Fruit fly (Drosophila melanogaster) whole organism, prepupa: ENCODE results near the gene f.

Experiments
- Blimp-1 ChIP-seq: fragments of 200-800 bp; sonication (Bioruptor generic); optimal IDR thresholded peaks from 3 replicates; lab custom pipeline; 2017; ENCODE audit warnings: missing biosample characterization, missing genetic modification characterization, mild to moderate bottlenecking, moderate library complexity, missing genetic modification reagents
- CG10631 ChIP-seq: fragments of 200-800 bp; sonication (Bioruptor generic); optimal IDR thresholded peaks from 2 replicates; lab custom pipeline; 2016; ENCODE audit warnings: missing biosample characterization, missing genetic modification characterization
- CG11294 ChIP-seq: fragments of 200-800 bp; sonication (Bioruptor generic); IDR thresholded peaks from 2 replicates; pipeline ENCODE4 v1.3.6; 2022; ENCODE audit warnings: missing biosample characterization, missing genetic modification characterization
- CG11762 ChIP-seq: fragments of 200-800 bp; sonication (Bioruptor generic); optimal IDR thresholded peaks from 3 replicates; lab custom pipeline; 2016; ENCODE audit warnings: missing biosample characterization, missing genetic modification characterization; ENCODE audit not compliant: insufficient read depth
- CG11902 ChIP-seq: fragments of 200-800 bp; sonication (Bioruptor generic); optimal IDR thresholded peaks from 3 replicates; lab custom pipeline; 2016; ENCODE audit warnings: missing biosample characterization, missing genetic modification characterization
- CG15336 ChIP-seq: fragments of 200-800 bp; sonication (Bioruptor generic); IDR thresholded peaks from 2 replicates; pipeline ENCODE4 v1.3.6; 2022; ENCODE audit warnings: missing biosample characterization, missing genetic modification characterization
- CG1621 ChIP-seq: fragments of 200-800 bp; sonication (Bioruptor generic); optimal IDR thresholded peaks from 3 replicates; lab custom pipeline; 2018; ENCODE audit warnings: missing biosample characterization, mild to moderate bottlenecking, missing genetic modification characterization
- CG16779 ChIP-seq: fragments of 200-800 bp; sonication (Bioruptor generic); optimal IDR thresholded peaks from 3 replicates; lab custom pipeline; 2017; ENCODE audit warnings: missing biosample characterization, mild to moderate bottlenecking, missing genetic modification characterization
- CG3919 ChIP-seq: fragments of 200-800 bp; sonication (Bioruptor generic); optimal IDR thresholded peaks from 3 replicates; lab custom pipeline; 2016; ENCODE audit warnings: missing biosample characterization, missing genetic modification characterization
- CG4318 ChIP-seq: fragments of 200-800 bp; sonication (Bioruptor generic); optimal IDR thresholded peaks from 3 replicates; lab custom pipeline; 2017; ENCODE audit warnings: missing biosample characterization, mild to moderate bottlenecking, missing genetic modification characterization
- CG6163 ChIP-seq: fragments of 200-800 bp; sonication (Bioruptor generic); IDR thresholded peaks from 3 replicates; pipeline ENCODE4 v1.3.6; 2022; ENCODE audit warnings: missing biosample characterization, missing genetic modification characterization
- CG6276 ChIP-seq: fragments of 200-800 bp; sonication (Bioruptor generic); optimal IDR thresholded peaks from 2 replicates; lab custom pipeline; 2017; ENCODE audit warnings: missing biosample characterization, mild to moderate bottlenecking, missing genetic modification characterization
- CG6808 ChIP-seq: fragments of 200-800 bp; sonication (Bioruptor generic); optimal IDR thresholded peaks from 3 replicates; lab custom pipeline; 2017; ENCODE audit warnings: missing biosample characterization, missing genetic modification characterization, mild to moderate bottlenecking, moderate library complexity, missing genetic modification reagents
- CG6854 ChIP-seq: fragments of 200-800 bp; sonication (Bioruptor generic); optimal IDR thresholded peaks from 2 replicates; lab custom pipeline; 2017; ENCODE audit warnings: missing biosample characterization, mild to moderate bottlenecking, missing genetic modification characterization
- CG8319 ChIP-seq: fragments of 200-800 bp; sonication (Bioruptor generic); optimal IDR thresholded peaks from 3 replicates; lab custom pipeline; 2016; ENCODE audit warnings: missing biosample characterization, missing genetic modification characterization
- CG8632 ChIP-seq: fragments of 200-800 bp; sonication (Bioruptor generic); optimal IDR thresholded peaks from 3 replicates; lab custom pipeline; 2016; ENCODE audit warnings: missing biosample characterization, missing genetic modification characterization
- CG9139 ChIP-seq: fragments of 200-800 bp; sonication (Bioruptor generic); optimal IDR thresholded peaks from 3 replicates; lab custom pipeline; 2017; ENCODE audit warnings: missing biosample characterization, mild to moderate bottlenecking, missing genetic modification characterization
- Eip78C ChIP-seq: fragments of 200-800 bp; sonication (Bioruptor generic); peaks from one replicate; lab custom pipeline; 2016; ENCODE audit warnings: missing biosample characterization, missing genetic modification characterization
- Eip93F ChIP-seq: fragments of 200-800 bp; sonication (Bioruptor generic); optimal IDR thresholded peaks from 2 replicates; lab custom pipeline; 2016; ENCODE audit warnings: missing biosample characterization, mild to moderate bottlenecking, missing genetic modification characterization
- Ets21C ChIP-seq: fragments of 200-800 bp; sonication (Bioruptor generic); optimal IDR thresholded peaks from 3 replicates; lab custom pipeline; 2016; ENCODE audit warnings: missing biosample characterization, missing genetic modification characterization
- Ets96B ChIP-seq: fragments of 200-800 bp; optimal IDR thresholded peaks from 2 replicates; lab custom pipeline; 2019; ENCODE audit warnings: missing biosample characterization, mild to moderate bottlenecking, missing genetic modification characterization, moderate library complexity
- Gug ChIP-seq: fragments of 200-800 bp; sonication (Bioruptor generic); IDR thresholded peaks from 2 replicates; pipeline ENCODE4 v1.3.6; 2022; ENCODE audit warnings: missing biosample characterization, missing genetic modification characterization
- Hr38 ChIP-seq: sonication (Bioruptor generic); optimal IDR thresholded peaks from 2 replicates; lab custom pipeline; 2016; ENCODE audit warnings: missing biosample characterization, missing genetic modification characterization
- Hr39 ChIP-seq: fragments of 200-800 bp; sonication (Bioruptor generic); optimal IDR thresholded peaks from 2 replicates; lab custom pipeline; 2016; ENCODE audit warnings: missing biosample characterization, missing genetic modification characterization
- Lpt ChIP-seq: fragments of 200-800 bp; sonication (Bioruptor generic); optimal IDR thresholded peaks from 3 replicates; lab custom pipeline; 2016; ENCODE audit warnings: missing biosample characterization, missing genetic modification characterization
- OdsH ChIP-seq: fragments of 200-800 bp; sonication (Bioruptor generic); optimal IDR thresholded peaks from 3 replicates; lab custom pipeline; 2016; ENCODE audit warnings: missing biosample characterization, missing genetic modification characterization
- Smox ChIP-seq: fragments of 200-800 bp; sonication (Bioruptor generic); optimal IDR thresholded peaks from 3 replicates; lab custom pipeline; 2016; ENCODE audit warnings: missing biosample characterization, missing genetic modification characterization
- Sox102F ChIP-seq: fragments of 200-800 bp; sonication (Bioruptor generic); optimal IDR thresholded peaks from 2 replicates; lab custom pipeline; 2016; ENCODE audit warnings: missing biosample characterization, mild to moderate bottlenecking, missing genetic modification characterization
- Sox14 ChIP-seq: fragments of 200-800 bp; sonication (Bioruptor generic); optimal IDR thresholded peaks from 3 replicates; lab custom pipeline; 2016; ENCODE audit warnings: missing biosample characterization, missing genetic modification characterization
- Sox15 ChIP-seq: fragments of 200-800 bp; sonication (Bioruptor generic); optimal IDR thresholded peaks from 3 replicates; lab custom pipeline; 2016; ENCODE audit warnings: missing biosample characterization, missing genetic modification characterization
- achi ChIP-seq: fragments of 200-800 bp; sonication (Bioruptor generic); optimal IDR thresholded peaks from 3 replicates; lab custom pipeline; 2016; ENCODE audit warnings: missing biosample characterization, missing genetic modification characterization
- acj6 ChIP-seq: fragments of 200-800 bp; sonication (Bioruptor generic); optimal IDR thresholded peaks from 3 replicates; lab custom pipeline; 2016; ENCODE audit warnings: missing biosample characterization, missing genetic modification characterization
- dsx ChIP-seq: fragments of 200-800 bp; optimal IDR thresholded peaks from 3 replicates; lab custom pipeline; 2019; ENCODE audit warnings: missing biosample characterization, mild to moderate bottlenecking, missing genetic modification characterization, moderate library complexity; ENCODE audit not compliant: poor library complexity, severe bottlenecking
- eg ChIP-seq: fragments of 200-800 bp; sonication (Bioruptor generic); IDR thresholded peaks from 3 replicates; pipeline ENCODE4 v1.3.6; 2022; ENCODE audit warnings: missing biosample characterization, missing genetic modification characterization
- esn ChIP-seq: fragments of 200-800 bp; sonication (Bioruptor generic); optimal IDR thresholded peaks from 2 replicates; lab custom pipeline; 2016; ENCODE audit warnings: missing biosample characterization, mild to moderate bottlenecking, missing genetic modification characterization, moderate library complexity
- fd59A ChIP-seq: fragments of 200-800 bp; sonication (Bioruptor generic); optimal IDR thresholded peaks from 2 replicates; lab custom pipeline; 2017; ENCODE audit warnings: missing biosample characterization, mild to moderate bottlenecking, missing genetic modification characterization, missing genetic modification reagents
- fd85E ChIP-seq: fragments of 200-800 bp; sonication (Bioruptor generic); optimal IDR thresholded peaks from 3 replicates; lab custom pipeline; 2016; ENCODE audit warnings: missing biosample characterization, missing genetic modification characterization
- fkh ChIP-seq: fragments of 200-800 bp; sonication (Bioruptor generic); optimal IDR thresholded peaks from 3 replicates; lab custom pipeline; 2017; ENCODE audit warnings: missing biosample characterization, mild to moderate bottlenecking, missing genetic modification characterization, moderate library complexity
- net ChIP-seq: fragments of 200-800 bp; sonication (Bioruptor generic); optimal IDR thresholded peaks from 3 replicates; lab custom pipeline; 2016; ENCODE audit warnings: missing biosample characterization, missing genetic modification characterization
- pdm3 ChIP-seq: fragments of 200-800 bp; sonication (Bioruptor generic); optimal IDR thresholded peaks from 3 replicates; lab custom pipeline; 2016; ENCODE audit warnings: missing biosample characterization, missing genetic modification characterization
- salr ChIP-seq, 2 experiments: fragments of 200-800 bp; sonication (Bioruptor generic); optimal IDR thresholded peaks; 3 replicates each; lab custom pipeline; 2016 to 2018; ENCODE audit warnings: missing biosample characterization in 2 of 2, missing genetic modification characterization in 2 of 2, mild to moderate bottlenecking in 1 of 2
- spab ChIP-seq: fragments of 200-800 bp; sonication (Bioruptor generic); optimal IDR thresholded peaks from 2 replicates; lab custom pipeline; 2017; ENCODE audit warnings: missing biosample characterization, mild to moderate bottlenecking, missing genetic modification characterization, missing genetic modification reagents
- ss ChIP-seq, 2 experiments: fragments of 200-800 bp; sonication (Bioruptor generic); optimal IDR thresholded peaks; 2 replicates in 1 of 2; 3 replicates in 1 of 2; lab custom pipeline; 2017 to 2018; ENCODE audit warnings: mild to moderate bottlenecking in 2 of 2, missing biosample characterization in 2 of 2, missing genetic modification characterization in 2 of 2, moderate library complexity in 1 of 2
- svp ChIP-seq: fragments of 200-800 bp; sonication (Bioruptor generic); peaks from one replicate; lab custom pipeline; 2016; ENCODE audit warnings: missing biosample characterization, missing genetic modification characterization
- vri ChIP-seq: fragments of 200-800 bp; sonication (Bioruptor generic); optimal IDR thresholded peaks from 3 replicates; lab custom pipeline; 2016; ENCODE audit warnings: missing biosample characterization, mild to moderate bottlenecking, missing genetic modification characterization

Gene f

dm6 chrX:17297070-17297689, 64.4 kb downstream of the f start (continued):
- TF ChIP-seq Sox15 (GFP tag; lab: Kevin White, UChicago) (peak; percentile 83), Sox102F (GFP tag; lab: Kevin White, UChicago) (peak; percentile 89), CG6808 (GFP tag; lab: Kevin White, UChicago) (peak; percentile 59), CG6276 (GFP tag; lab: Kevin White, UChicago) (peak; percentile 79), achi (peak; percentile 81), CG4318 (GFP tag; lab: Kevin White, UChicago) (peak; percentile 80), CG10631 (GFP tag; lab: Kevin White, UChicago) (peak; percentile 75), Eip93F (GFP tag; lab: Kevin White, UChicago) (peak; percentile 49), salr (GFP tag; optimal IDR thresholded peaks at IDR 0.05; lab: Kevin White, UChicago) (peak in 1 of 2 experiments; percentile 59), Smox (GFP tag; lab: Kevin White, UChicago) (peak; percentile 91), CG8319 (peak; percentile 84), Sox14 (GFP tag; lab: Kevin White, UChicago) (peak; percentile 89), Hr38 (no peak), Lpt (GFP tag; lab: Kevin White, UChicago) (peak; percentile 70), CG11902 (peak; percentile 84), eg (GFP tag; lab: Robert Waterston, UW) (peak; percentile 79), CG11762 (GFP tag; lab: Kevin White, UChicago) (peak; percentile 77), Blimp-1 (GFP tag; lab: Kevin White, UChicago) (peak; percentile 94)

dm6 chrX:17297924-17298591, 65.3 kb downstream of the f start:
- TF ChIP-seq OdsH (GFP tag; lab: Kevin White, UChicago): peak; percentile 62
- peak; percentile 36 for TF ChIP-seq CG3919 (GFP tag; lab: Kevin White, UChicago)
- TF ChIP-seq CG6163 (GFP tag; lab: Robert Waterston, UW): peak; percentile 78
- peak; percentile 62 for TF ChIP-seq Gug
- peak; percentile 7 to 31 for TF ChIP-seq salr (GFP tag; optimal IDR thresholded peaks at IDR 0.05; lab: Kevin White, UChicago)
- peak; percentile 4 for TF ChIP-seq spab (GFP tag; lab: Kevin White, UChicago)
- TF ChIP-seq dsx: peak; percentile 27
- no peak for TF ChIP-seq fd85E (GFP tag; lab: Kevin White, UChicago)
- TF ChIP-seq CG11294 (GFP tag; lab: Robert Waterston, UW): peak; percentile 46; the same call in 1 of the 2 replicates
- TF ChIP-seq CG10631 (GFP tag; lab: Kevin White, UChicago): no peak
- no peak for TF ChIP-seq CG9139 (GFP tag; lab: Kevin White, UChicago)
- TF ChIP-seq Lpt (GFP tag; lab: Kevin White, UChicago): peak; percentile 58
- TF ChIP-seq Ets21C (GFP tag; lab: Kevin White, UChicago): peak; percentile 42
- TF ChIP-seq CG11762 (GFP tag; lab: Kevin White, UChicago): peak; percentile 14
- no peak for TF ChIP-seq CG11902
- peak; percentile 43 for TF ChIP-seq svp (GFP tag; lab: Kevin White, UChicago)
- TF ChIP-seq pdm3 (GFP tag; lab: Kevin White, UChicago): peak; percentile 67
- peak; percentile 44 for TF ChIP-seq acj6 (GFP tag; lab: Kevin White, UChicago)
- TF ChIP-seq CG4318 (GFP tag; lab: Kevin White, UChicago): peak; percentile 11
- peak; percentile 8 for TF ChIP-seq fd59A (GFP tag; lab: Kevin White, UChicago)
- TF ChIP-seq vri (GFP tag; lab: Kevin White, UChicago): peak; percentile 45
- TF ChIP-seq achi: peak; percentile 44
- no peak for TF ChIP-seq Blimp-1 (GFP tag; lab: Kevin White, UChicago)
- no peak for TF ChIP-seq Eip93F (GFP tag; lab: Kevin White, UChicago)
- TF ChIP-seq CG16779 (tag; lab: Kevin White, UChicago): no peak
- TF ChIP-seq esn (GFP tag; lab: Kevin White, UChicago): peak; percentile 3
- peak; percentile 50 for TF ChIP-seq Sox14 (GFP tag; lab: Kevin White, UChicago)
- peak; percentile 16 for TF ChIP-seq fkh (GFP tag; lab: Kevin White, UChicago)
- peak; percentile 85 for TF ChIP-seq Eip78C (GFP tag; lab: Kevin White, UChicago)
- no peak for TF ChIP-seq CG6854
- TF ChIP-seq CG8632 (GFP tag; lab: Kevin White, UChicago): peak; percentile 40
- TF ChIP-seq net (GFP tag; lab: Kevin White, UChicago): peak; percentile 25
- TF ChIP-seq Sox102F (GFP tag; lab: Kevin White, UChicago): peak; percentile 43
- TF ChIP-seq CG15336 (GFP tag; lab: Robert Waterston, UW): peak; percentile 79
- TF ChIP-seq Ets96B (tag; lab: Kevin White, UChicago): peak; percentile 29
- TF ChIP-seq Hr39: peak; percentile 50
- TF ChIP-seq CG1621: peak; percentile 35
- TF ChIP-seq ss (GFP tag; optimal IDR thresholded peaks at IDR 0.05; lab: Kevin White, UChicago): no peak
